Worm (Caenorhabditis elegans) whole organism, midembryonic: Measurements from ENCODE around the gene fln-2.

Experiments used
- T22C8.4 ChIP-seq: fragments of 200-800 bp; sonication (Bioruptor generic); IDR thresholded peaks from 2 replicates; pipeline ENCODE4 v1.3.6; 2022; ENCODE audit warnings: missing genetic modification characterization, missing compliant biosample characterization
- cog-1 ChIP-seq: sonication (generic microtip); optimal IDR thresholded peaks from 2 replicates; lab custom pipeline; 2016; ENCODE audit warnings: missing genetic modification characterization, missing compliant biosample characterization
- flt-1 ChIP-seq: fragments of 200-800 bp; sonication (Bioruptor generic); IDR thresholded peaks from 2 replicates; pipeline ENCODE4 v1.3.6; 2022; ENCODE audit warnings: missing genetic modification characterization, missing compliant biosample characterization
- ztf-29 ChIP-seq: fragments of 200-800 bp; sonication (Bioruptor generic); IDR thresholded peaks from 2 replicates; pipeline ENCODE4 v1.3.6; 2022; ENCODE audit warnings: missing genetic modification reagents, missing genetic modification characterization, missing compliant biosample characterization

DNA sequence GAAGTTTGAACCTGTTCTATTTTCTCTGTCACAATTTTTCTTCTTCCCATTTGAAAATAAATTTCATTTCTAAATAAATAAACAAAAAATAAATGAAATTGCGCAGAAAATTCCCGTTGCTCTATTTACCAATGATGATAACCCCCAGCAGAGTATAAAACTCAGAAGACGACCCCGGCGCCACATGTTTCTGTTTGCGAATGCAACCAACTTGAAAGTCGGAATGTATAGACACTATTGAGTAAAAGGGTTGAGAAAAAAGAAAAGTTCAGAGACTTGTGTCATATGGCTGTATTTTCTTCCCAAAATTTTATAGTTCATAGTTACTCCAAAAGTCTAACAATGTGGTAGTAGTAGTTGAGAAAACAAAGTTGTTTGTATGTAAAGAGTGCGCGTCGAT lies 14.2 kb downstream of the fln-2 start:
- no peak for TF ChIP-seq flt-1 (GFP tag; lab: Robert Waterston, UW)
- TF ChIP-seq T22C8.4 (GFP tag; lab: Robert Waterston, UW): no peak
- TF ChIP-seq cog-1 (tag; lab: Kevin White, UChicago): no peak
- no peak for TF ChIP-seq ztf-29
